Fruit fly (Drosophila melanogaster) whole organism, embryonic: ENCODE results near the gene CG5969.

ENCODE experiments used
- Antp ChIP-seq: fragments of 200-800 bp; sonication (Bioruptor generic); optimal IDR thresholded peaks from 3 replicates; lab custom pipeline; 2016; ENCODE audit warnings: missing biosample characterization, missing genetic modification characterization
- Bdp1 ChIP-seq: fragments of 200-800 bp; sonication (Bioruptor generic); optimal IDR thresholded peaks from 3 replicates; lab custom pipeline; 2016; ENCODE audit warnings: missing biosample characterization, missing genetic modification characterization
- CG10209 ChIP-seq: fragments of 200-800 bp; sonication (Bioruptor generic); optimal IDR thresholded peaks from 3 replicates; lab custom pipeline; 2017; ENCODE audit warnings: missing biosample characterization, mild to moderate bottlenecking, missing genetic modification characterization, missing genetic modification reagents
- CG12219 ChIP-seq: fragments of 200-800 bp; sonication (Bioruptor generic); optimal IDR thresholded peaks from 3 replicates; lab custom pipeline; 2018; ENCODE audit warnings: missing biosample characterization, mild to moderate bottlenecking, missing genetic modification characterization
- CG1233 ChIP-seq: fragments of 200-800 bp; sonication (Bioruptor generic); optimal IDR thresholded peaks from 4 replicates; lab custom pipeline; 2018; ENCODE audit warnings: missing biosample characterization, mild to moderate bottlenecking, missing genetic modification characterization
- CG14050 ChIP-seq: fragments of 200-800 bp; sonication (Bioruptor generic); IDR thresholded peaks from 3 replicates; pipeline ENCODE4 v1.3.6; 2022; ENCODE audit warnings: missing biosample characterization, missing genetic modification characterization
- CG14710 ChIP-seq: fragments of 200-800 bp; sonication (Bioruptor generic); optimal IDR thresholded peaks from 3 replicates; lab custom pipeline; 2019; ENCODE audit warnings: missing biosample characterization, mild to moderate bottlenecking, missing genetic modification characterization, moderate library complexity
- CG18764 ChIP-seq: fragments of 200-800 bp; sonication (Bioruptor generic); optimal IDR thresholded peaks from 3 replicates; lab custom pipeline; 2016; ENCODE audit warnings: missing biosample characterization, missing genetic modification characterization
- CG2116 ChIP-seq: fragments of 200-800 bp; sonication (Bioruptor generic); optimal IDR thresholded peaks from 3 replicates; lab custom pipeline; 2018; ENCODE audit warnings: missing biosample characterization, mild to moderate bottlenecking, missing genetic modification characterization
- CG2129 ChIP-seq: fragments of 200-800 bp; sonication (Bioruptor generic); IDR thresholded peaks from 2 replicates; pipeline ENCODE4 v1.3.6; 2022; ENCODE audit warnings: missing biosample characterization, missing genetic modification characterization; ENCODE audit not compliant: partially characterized antibody
- CG2678 ChIP-seq: fragments of 200-800 bp; sonication (Bioruptor generic); optimal IDR thresholded peaks from 3 replicates; lab custom pipeline; 2019; ENCODE audit warnings: missing biosample characterization, mild to moderate bottlenecking, missing genetic modification characterization, moderate library complexity
- CG2875 ChIP-seq: fragments of 200-800 bp; sonication (Bioruptor generic); optimal IDR thresholded peaks from 2 replicates; lab custom pipeline; 2017; ENCODE audit warnings: missing biosample characterization, mild to moderate bottlenecking, missing genetic modification characterization, missing genetic modification reagents
- CG3163 ChIP-seq: fragments of 200-800 bp; sonication (Bioruptor generic); optimal IDR thresholded peaks from 3 replicates; lab custom pipeline; 2016; ENCODE audit warnings: missing biosample characterization, missing genetic modification characterization
- CG4282 ChIP-seq: fragments of 200-800 bp; sonication (Bioruptor generic); optimal IDR thresholded peaks from 2 replicates; lab custom pipeline; 2016; ENCODE audit warnings: missing biosample characterization, missing genetic modification characterization
- CG4617 ChIP-seq: fragments of 200-800 bp; sonication (Bioruptor generic); optimal IDR thresholded peaks from 3 replicates; lab custom pipeline; 2016; ENCODE audit warnings: missing biosample characterization, missing genetic modification characterization, borderline replicate concordance
- CG4707 ChIP-seq: fragments of 200-800 bp; sonication (Bioruptor generic); optimal IDR thresholded peaks from 2 replicates; lab custom pipeline; 2018; ENCODE audit warnings: missing biosample characterization, mild to moderate bottlenecking, missing genetic modification characterization, moderate library complexity
- CG6654 ChIP-seq: fragments of 200-800 bp; sonication (Bioruptor generic); optimal IDR thresholded peaks from 2 replicates; lab custom pipeline; 2017; ENCODE audit warnings: missing biosample characterization, mild to moderate bottlenecking, missing genetic modification characterization
- CG7556 ChIP-seq: fragments of 200-800 bp; sonication (Bioruptor generic); optimal IDR thresholded peaks from 2 replicates; lab custom pipeline; 2017; ENCODE audit warnings: missing biosample characterization, mild to moderate bottlenecking, missing genetic modification characterization
- CG9609 ChIP-seq: fragments of 200-800 bp; sonication (Bioruptor generic); optimal IDR thresholded peaks from 3 replicates; lab custom pipeline; 2016; ENCODE audit warnings: missing biosample characterization, missing genetic modification characterization
- Deaf1 ChIP-seq: fragments of 200-800 bp; optimal IDR thresholded peaks from 3 replicates; lab custom pipeline; 2019; ENCODE audit warnings: missing biosample characterization, mild to moderate bottlenecking, missing genetic modification characterization, moderate library complexity
- Dfd ChIP-seq, 2 experiments: fragments of >200 bp; optimal IDR thresholded peaks; 2 replicates each; lab custom pipeline; 2017; ENCODE audit warnings: missing biosample characterization in 2 of 2, missing genetic modification characterization in 2 of 2
- Ets65A ChIP-seq: fragments of 200-800 bp; sonication (Bioruptor generic); peaks from one replicate; lab custom pipeline; 2016; ENCODE audit warnings: missing biosample characterization, missing genetic modification characterization
- Fer2 ChIP-seq: fragments of 200-800 bp; sonication (Bioruptor generic); optimal IDR thresholded peaks from 2 replicates; lab custom pipeline; 2018; ENCODE audit warnings: missing biosample characterization, mild to moderate bottlenecking, missing genetic modification characterization, moderate library complexity
- HLH3B ChIP-seq: fragments of 200-800 bp; sonication (Bioruptor generic); IDR thresholded peaks from 2 replicates; pipeline ENCODE4 v1.3.6; 2022; ENCODE audit warnings: missing biosample characterization, missing genetic modification characterization
- Hsf ChIP-seq: fragments of 200-800 bp; sonication (Bioruptor generic); optimal IDR thresholded peaks from 3 replicates; lab custom pipeline; 2016; ENCODE audit warnings: missing biosample characterization, missing genetic modification characterization
- Lpt ChIP-seq: fragments of >200 bp; optimal IDR thresholded peaks from 2 replicates; lab custom pipeline; 2018; ENCODE audit warnings: missing biosample characterization, missing genetic modification characterization
- MESR4 ChIP-seq: fragments of 200-800 bp; sonication (Bioruptor generic); optimal IDR thresholded peaks from 2 replicates; lab custom pipeline; 2018; ENCODE audit warnings: missing biosample characterization, mild to moderate bottlenecking, missing genetic modification characterization, moderate library complexity
- NK7.1 ChIP-seq: fragments of 200-800 bp; sonication (Bioruptor generic); optimal IDR thresholded peaks from 3 replicates; lab custom pipeline; 2016; ENCODE audit warnings: missing biosample characterization, missing genetic modification characterization
- Rx ChIP-seq: fragments of 200-800 bp; sonication (Bioruptor generic); IDR thresholded peaks from 2 replicates; pipeline ENCODE4 v1.3.6; 2022; ENCODE audit warnings: missing biosample characterization, missing genetic modification characterization
- Scr ChIP-seq: fragments of 200-800 bp; sonication (Bioruptor generic); IDR thresholded peaks from 2 replicates; pipeline ENCODE4 v1.3.6; 2022; ENCODE audit warnings: missing biosample characterization, missing genetic modification characterization; ENCODE audit not compliant: partially characterized antibody
- amos ChIP-seq: fragments of 200-800 bp; sonication (Bioruptor generic); IDR thresholded peaks from 2 replicates; pipeline ENCODE4 v1.3.6; 2022; ENCODE audit warnings: missing biosample characterization, missing genetic modification characterization; ENCODE audit not compliant: partially characterized antibody
- bcd ChIP-seq: fragments of 200-800 bp; sonication (Bioruptor generic); optimal IDR thresholded peaks from 2 replicates; lab custom pipeline; 2017; ENCODE audit warnings: missing biosample characterization, mild to moderate bottlenecking, missing genetic modification characterization
- bsh ChIP-seq, 2 experiments: fragments of 200-800 bp; sonication (Bioruptor generic); optimal IDR thresholded peaks; 2 replicates each; lab custom pipeline; 2017 to 2018; ENCODE audit warnings: mild to moderate bottlenecking in 2 of 2, missing biosample characterization in 2 of 2, missing genetic modification characterization in 2 of 2, moderate library complexity in 1 of 2
- croc ChIP-seq: fragments of 200-800 bp; sonication (Bioruptor generic); conservative IDR thresholded peaks from 3 replicates; pipeline ENCODE4 v1.3.6; 2022; ENCODE audit warnings: missing biosample characterization, missing genetic modification characterization
- da ChIP-seq: fragments of 200-800 bp; sonication (Bioruptor generic); optimal IDR thresholded peaks from 2 replicates; lab custom pipeline; 2016; ENCODE audit warnings: missing biosample characterization, missing genetic modification characterization
- ewg ChIP-seq: fragments of 200-800 bp; sonication (Bioruptor generic); optimal IDR thresholded peaks from 3 replicates; lab custom pipeline; 2017; ENCODE audit warnings: mild to moderate bottlenecking, missing biosample characterization, missing genetic modification reagents, missing genetic modification characterization
- fru ChIP-seq: fragments of >200 bp; optimal IDR thresholded peaks from 2 replicates; lab custom pipeline; 2017
- gt ChIP-seq: fragments of 200-800 bp; sonication (Bioruptor generic); IDR thresholded peaks from 2 replicates; pipeline ENCODE4 v1.3.6; 2022; ENCODE audit warnings: missing biosample characterization, missing genetic modification characterization
- hth ChIP-seq: fragments of >200 bp; optimal IDR thresholded peaks from 2 replicates; lab custom pipeline; 2017; ENCODE audit warnings: inconsistent platforms
- lilli ChIP-seq: fragments of 200-800 bp; sonication (Bioruptor generic); optimal IDR thresholded peaks from 3 replicates; lab custom pipeline; 2016; ENCODE audit warnings: missing biosample characterization, missing genetic modification characterization
- maf-S ChIP-seq: fragments of 200-800 bp; sonication (Bioruptor generic); optimal IDR thresholded peaks from 2 replicates; lab custom pipeline; 2016; ENCODE audit warnings: missing biosample characterization, missing genetic modification characterization
- nom ChIP-seq: fragments of 200-800 bp; sonication (Bioruptor generic); optimal IDR thresholded peaks from 2 replicates; lab custom pipeline; 2017; ENCODE audit warnings: missing biosample characterization, missing genetic modification characterization, mild to moderate bottlenecking, moderate library complexity, missing genetic modification reagents
- oc ChIP-seq: fragments of 200-800 bp; sonication (Bioruptor generic); optimal IDR thresholded peaks from 2 replicates; lab custom pipeline; 2018; ENCODE audit warnings: missing biosample characterization, mild to moderate bottlenecking, missing genetic modification characterization, moderate library complexity
- otp ChIP-seq: fragments of 200-800 bp; sonication (Bioruptor generic); IDR thresholded peaks from 3 replicates; pipeline ENCODE4, ENCODE4 v1.3.6; 2022; ENCODE audit warnings: missing biosample characterization, missing genetic modification characterization
- pb ChIP-seq: fragments of 200-800 bp; sonication (Bioruptor generic); optimal IDR thresholded peaks from 3 replicates; lab custom pipeline; 2016; ENCODE audit warnings: missing biosample characterization, missing genetic modification characterization
- pros ChIP-seq: fragments of 200-800 bp; sonication (Bioruptor generic); optimal IDR thresholded peaks from 3 replicates; lab custom pipeline; 2019; ENCODE audit warnings: missing biosample characterization, mild to moderate bottlenecking, missing genetic modification characterization, moderate library complexity
- scrt ChIP-seq: fragments of 200-800 bp; sonication (Bioruptor generic); optimal IDR thresholded peaks from 2 replicates; lab custom pipeline; 2018; ENCODE audit warnings: missing biosample characterization, mild to moderate bottlenecking, missing genetic modification characterization, moderate library complexity
- sens-2 ChIP-seq: fragments of 200-800 bp; sonication (Bioruptor generic); IDR thresholded peaks from 2 replicates; pipeline ENCODE4 v1.3.6; 2022; ENCODE audit warnings: missing biosample characterization, missing genetic modification characterization
- sna ChIP-seq: fragments of 200-800 bp; sonication (Bioruptor generic); IDR thresholded peaks from 2 replicates; pipeline ENCODE4 v1.3.6; 2022; ENCODE audit warnings: missing biosample characterization, missing genetic modification characterization; ENCODE audit not compliant: partially characterized antibody
- stc ChIP-seq: fragments of 200-800 bp; sonication (Bioruptor generic); IDR thresholded peaks from 2 replicates; pipeline ENCODE4 v1.3.6; 2022; ENCODE audit warnings: missing biosample characterization, missing genetic modification characterization
- zfh2 ChIP-seq: fragments of 200-800 bp; sonication (Bioruptor generic); optimal IDR thresholded peaks from 2 replicates; lab custom pipeline; 2016; ENCODE audit warnings: missing biosample characterization, missing genetic modification characterization

CG5969 gene

dm6 chr3L:20442674-20443313 lies 30.8 kb upstream of the CG5969 start (continued):
- TF ChIP-seq Dfd (GFP tag; optimal IDR thresholded peaks at IDR 0.05; lab: Kevin White, UChicago) (no peak), MESR4 (no peak), zfh2 (GFP tag; lab: Kevin White, UChicago) (no peak), CG14050 (GFP tag; lab: Robert Waterston, UW) (no peak), pros (GFP tag; lab: Kevin White, UChicago) (peak; percentile 99), Deaf1 (tag; lab: Kevin White, UChicago) (peak; percentile 42), gt (GFP tag; lab: Robert Waterston, UW) (no peak), oc (tag; lab: Kevin White, UChicago) (no peak), otp (no peak), CG4282 (no peak), hth (lab: Kevin White, UChicago) (no peak), CG12219 (GFP tag; lab: Kevin White, UChicago) (no peak), sens-2 (GFP tag; lab: Robert Waterston, UW) (no peak), CG14710 (tag; lab: Kevin White, UChicago) (no peak), Antp (no peak), CG2678 (no peak), Bdp1 (GFP tag; lab: Kevin White, UChicago) (no peak), sna (GFP tag; lab: Robert Waterston, UW) (no peak), Fer2 (tag; lab: Kevin White, UChicago) (no peak), CG3163 (GFP tag; lab: Kevin White, UChicago) (no peak), Ets65A (no peak), CG2875 (GFP tag; lab: Kevin White, UChicago) (no peak), Rx (GFP tag; lab: Robert Waterston, UW) (no peak), CG10209 (GFP tag; lab: Kevin White, UChicago) (no peak), CG7556 (no peak), CG6654 (GFP tag; lab: Kevin White, UChicago) (peak; percentile 99), fru (lab: Kevin White, UChicago) (no peak), NK7.1 (GFP tag; lab: Kevin White, UChicago) (no peak), Lpt (GFP tag; lab: Kevin White, UChicago) (no peak), lilli (GFP tag; lab: Kevin White, UChicago) (no peak), scrt (peak; percentile 47), Hsf (GFP tag; lab: Kevin White, UChicago) (no peak), bcd (GFP tag; lab: Kevin White, UChicago) (no peak), maf-S (GFP tag; lab: Kevin White, UChicago) (no peak), da (GFP tag; lab: Kevin White, UChicago) (no peak), amos (GFP tag; lab: Robert Waterston, UW) (no peak; the same call in 1 of the 2 replicates), nom (GFP tag; lab: Kevin White, UChicago) (peak; percentile 16), pb (GFP tag; lab: Kevin White, UChicago) (no peak), CG2116 (GFP tag; lab: Kevin White, UChicago) (no peak), CG1233 (no peak), CG4617 (GFP tag; lab: Kevin White, UChicago) (no peak), ewg (GFP tag; lab: Kevin White, UChicago) (peak; percentile 86), croc (GFP tag; lab: Robert Waterston, UW) (no peak), bsh (GFP tag; optimal IDR thresholded peaks at IDR 0.05; lab: Kevin White, UChicago) (no peak), HLH3B (GFP tag; lab: Robert Waterston, UW) (no peak), CG9609 (GFP tag; lab: Kevin White, UChicago) (no peak), CG4707 (no peak), stc (GFP tag; lab: Robert Waterston, UW) (no peak), CG2129 (GFP tag; lab: Robert Waterston, UW) (no peak), CG18764 (no peak), Scr (no peak)
